Fruit fly (Drosophila melanogaster) whole organism, embryonic: ENCODE data around the gene Cdc7.

Experiments used
- Antp ChIP-seq: fragments of 200-800 bp; sonication (Bioruptor generic); optimal IDR thresholded peaks from 3 replicates; lab custom pipeline; 2016; ENCODE audit warnings: missing biosample characterization, missing genetic modification characterization
- CG11456 ChIP-seq: fragments of 200-800 bp; sonication (Bioruptor generic); IDR thresholded peaks from 3 replicates; pipeline ENCODE4 v1.3.6; 2022; ENCODE audit warnings: missing biosample characterization, missing genetic modification characterization
- CG12299 ChIP-seq: fragments of 200-800 bp; sonication (Bioruptor generic); optimal IDR thresholded peaks from 2 replicates; lab custom pipeline; 2018; ENCODE audit warnings: missing biosample characterization, mild to moderate bottlenecking, missing genetic modification characterization
- CG12769 ChIP-seq: fragments of 200-800 bp; sonication (Bioruptor generic); optimal IDR thresholded peaks from 2 replicates; lab custom pipeline; 2019; ENCODE audit warnings: missing biosample characterization, mild to moderate bottlenecking, missing genetic modification characterization, moderate library complexity
- CG13123 ChIP-seq: fragments of 200-800 bp; sonication (Bioruptor generic); optimal IDR thresholded peaks from 2 replicates; lab custom pipeline; 2016; ENCODE audit warnings: missing biosample characterization, missing genetic modification characterization
- CG15269 ChIP-seq: fragments of 200-800 bp; sonication (Bioruptor generic); optimal IDR thresholded peaks from 2 replicates; lab custom pipeline; 2018; ENCODE audit warnings: missing biosample characterization, mild to moderate bottlenecking, missing genetic modification characterization, moderate library complexity
- CG16815 ChIP-seq: fragments of 200-800 bp; sonication (Bioruptor generic); optimal IDR thresholded peaks from 3 replicates; lab custom pipeline; 2017; ENCODE audit warnings: missing biosample characterization, mild to moderate bottlenecking, missing genetic modification characterization
- CG17361 ChIP-seq: fragments of 200-800 bp; sonication (Bioruptor generic); IDR thresholded peaks from 3 replicates; pipeline ENCODE4 v1.3.6; 2022; ENCODE audit warnings: missing biosample characterization, missing genetic modification characterization
- CG17802 ChIP-seq: fragments of 200-800 bp; sonication (Bioruptor generic); optimal IDR thresholded peaks from 2 replicates; lab custom pipeline; 2018; ENCODE audit warnings: missing biosample characterization, mild to moderate bottlenecking, missing genetic modification characterization, moderate library complexity
- CG18476 ChIP-seq: fragments of 200-800 bp; sonication (Bioruptor generic); optimal IDR thresholded peaks from 2 replicates; lab custom pipeline; 2016; ENCODE audit warnings: missing biosample characterization, mild to moderate bottlenecking, missing genetic modification characterization
- CG31441 ChIP-seq: fragments of 200-800 bp; sonication (Bioruptor generic); IDR thresholded peaks from 2 replicates; pipeline ENCODE4 v1.3.6; 2022; ENCODE audit warnings: missing biosample characterization, missing genetic modification characterization
- CG6254 ChIP-seq: fragments of 200-800 bp; sonication (Bioruptor generic); optimal IDR thresholded peaks from 3 replicates; lab custom pipeline; 2017; ENCODE audit warnings: mild to moderate bottlenecking, missing biosample characterization, missing genetic modification reagents, missing genetic modification characterization
- CG7556 ChIP-seq: fragments of 200-800 bp; sonication (Bioruptor generic); optimal IDR thresholded peaks from 2 replicates; lab custom pipeline; 2017; ENCODE audit warnings: missing biosample characterization, mild to moderate bottlenecking, missing genetic modification characterization
- CG8089 ChIP-seq: fragments of 200-800 bp; sonication (Bioruptor generic); optimal IDR thresholded peaks from 3 replicates; lab custom pipeline; 2016; ENCODE audit warnings: missing biosample characterization, missing genetic modification characterization
- CG9215 ChIP-seq: fragments of 200-800 bp; sonication (Bioruptor generic); IDR thresholded peaks from 2 replicates; pipeline ENCODE4 v1.3.6; 2022; ENCODE audit warnings: missing biosample characterization, missing genetic modification characterization
- CG9876 ChIP-seq: fragments of 200-800 bp; sonication (Bioruptor generic); optimal IDR thresholded peaks from 2 replicates; lab custom pipeline; 2016; ENCODE audit warnings: missing biosample characterization, missing genetic modification characterization
- Camta ChIP-seq: fragments of 200-800 bp; sonication (Bioruptor generic); optimal IDR thresholded peaks from 2 replicates; lab custom pipeline; 2016; ENCODE audit warnings: missing biosample characterization, missing genetic modification characterization
- Dad ChIP-seq: fragments of 200-800 bp; sonication (Bioruptor generic); optimal IDR thresholded peaks from 3 replicates; lab custom pipeline; 2016; ENCODE audit warnings: missing biosample characterization, missing genetic modification characterization
- Deaf1 ChIP-seq: fragments of 200-800 bp; optimal IDR thresholded peaks from 3 replicates; lab custom pipeline; 2019; ENCODE audit warnings: missing biosample characterization, mild to moderate bottlenecking, missing genetic modification characterization, moderate library complexity
- E2f2 ChIP-seq: fragments of 200-800 bp; sonication (Bioruptor generic); IDR thresholded peaks from 2 replicates; pipeline ENCODE4 v1.3.6; 2022; ENCODE audit warnings: missing biosample characterization, missing genetic modification characterization
- Fer1 ChIP-seq: fragments of 200-800 bp; sonication (Bioruptor generic); optimal IDR thresholded peaks from 2 replicates; lab custom pipeline; 2017; ENCODE audit warnings: missing biosample characterization, mild to moderate bottlenecking, missing genetic modification characterization
- HLH54F ChIP-seq: fragments of 200-800 bp; sonication (Bioruptor generic); optimal IDR thresholded peaks from 3 replicates; lab custom pipeline; 2016; ENCODE audit warnings: missing biosample characterization, missing genetic modification characterization
- NFAT ChIP-seq: fragments of 200-800 bp; sonication (Bioruptor generic); IDR thresholded peaks from 2 replicates; pipeline ENCODE4 v1.3.6; 2022; ENCODE audit warnings: missing biosample characterization, missing genetic modification characterization
- Scr ChIP-seq: fragments of 200-800 bp; sonication (Bioruptor generic); IDR thresholded peaks from 2 replicates; pipeline ENCODE4 v1.3.6; 2022; ENCODE audit warnings: missing biosample characterization, missing genetic modification characterization; ENCODE audit not compliant: partially characterized antibody
- Sox102F ChIP-seq: fragments of 200-800 bp; sonication (Bioruptor generic); optimal IDR thresholded peaks from 2 replicates; lab custom pipeline; 2018; ENCODE audit warnings: missing biosample characterization, mild to moderate bottlenecking, missing genetic modification characterization, moderate library complexity
- Sry-β ChIP-seq: fragments of 200-800 bp; sonication (Bioruptor generic); optimal IDR thresholded peaks from 2 replicates; lab custom pipeline; 2018; ENCODE audit warnings: missing biosample characterization, mild to moderate bottlenecking, missing genetic modification characterization, moderate library complexity
- Ssrp ChIP-seq: fragments of 200-800 bp; sonication (Bioruptor generic); optimal IDR thresholded peaks from 2 replicates; lab custom pipeline; 2018; ENCODE audit warnings: missing biosample characterization, mild to moderate bottlenecking, missing genetic modification characterization, moderate library complexity
- Vsx1 ChIP-seq: fragments of 200-800 bp; sonication (Bioruptor generic); optimal IDR thresholded peaks from 2 replicates; lab custom pipeline; 2017; ENCODE audit warnings: missing biosample characterization, mild to moderate bottlenecking, missing genetic modification characterization, missing genetic modification reagents
- cas ChIP-seq: fragments of 200-800 bp; sonication (Bioruptor generic); IDR thresholded peaks from 2 replicates; pipeline ENCODE4 v1.3.6; 2022; ENCODE audit warnings: missing biosample characterization, missing genetic modification characterization
- cato ChIP-seq: fragments of 200-800 bp; sonication (Bioruptor generic); optimal IDR thresholded peaks from 2 replicates; lab custom pipeline; 2016; ENCODE audit warnings: missing biosample characterization, missing genetic modification characterization, borderline replicate concordance
- ci ChIP-seq: fragments of 200-800 bp; sonication (Bioruptor generic); IDR thresholded peaks from 3 replicates; pipeline ENCODE4 v1.3.6; 2022; ENCODE audit warnings: missing biosample characterization, missing genetic modification characterization
- dan ChIP-seq: fragments of 200-800 bp; sonication (Bioruptor generic); IDR thresholded peaks from 2 replicates; pipeline ENCODE4 v1.3.6; 2022; ENCODE audit warnings: missing biosample characterization, missing genetic modification characterization
- danr ChIP-seq: fragments of 200-800 bp; sonication (Bioruptor generic); IDR thresholded peaks from 2 replicates; pipeline ENCODE4 v1.3.6; 2022; ENCODE audit warnings: missing biosample characterization, missing genetic modification characterization
- ewg ChIP-seq: fragments of 200-800 bp; sonication (Bioruptor generic); optimal IDR thresholded peaks from 3 replicates; lab custom pipeline; 2017; ENCODE audit warnings: mild to moderate bottlenecking, missing biosample characterization, missing genetic modification reagents, missing genetic modification characterization
- fd102C ChIP-seq: fragments of 200-800 bp; sonication (Bioruptor generic); optimal IDR thresholded peaks from 2 replicates; lab custom pipeline; 2018; ENCODE audit warnings: missing biosample characterization, mild to moderate bottlenecking, missing genetic modification characterization, moderate library complexity
- grn ChIP-seq: fragments of 200-800 bp; sonication (Bioruptor generic); optimal IDR thresholded peaks from 3 replicates; lab custom pipeline; 2017; ENCODE audit warnings: missing biosample characterization, missing genetic modification characterization
- kni ChIP-seq: fragments of 200-800 bp; sonication (Bioruptor generic); optimal IDR thresholded peaks from 3 replicates; lab custom pipeline; 2017; ENCODE audit warnings: mild to moderate bottlenecking, missing biosample characterization, missing genetic modification reagents, missing genetic modification characterization
- lab ChIP-seq: fragments of 200-800 bp; sonication (Bioruptor generic); optimal IDR thresholded peaks from 3 replicates; lab custom pipeline; 2017; ENCODE audit warnings: missing biosample characterization, missing genetic modification characterization, mild to moderate bottlenecking, moderate library complexity, missing genetic modification reagents
- lilli ChIP-seq: fragments of 200-800 bp; sonication (Bioruptor generic); optimal IDR thresholded peaks from 3 replicates; lab custom pipeline; 2016; ENCODE audit warnings: missing biosample characterization, missing genetic modification characterization
- lola ChIP-seq, 3 experiments: fragments of >200 bp in 2 of 3; fragments of 200-800 bp in 1 of 3; sonication (Bioruptor generic) in 1 of 3; optimal IDR thresholded peaks; 2 replicates each; lab custom pipeline; 2017 to 2019; ENCODE audit warnings: missing biosample characterization in 3 of 3, missing genetic modification characterization in 3 of 3, mild to moderate bottlenecking in 1 of 3, moderate library complexity in 1 of 3
- nerfin-2 ChIP-seq: fragments of 200-800 bp; sonication (Bioruptor generic); IDR thresholded peaks from 2 replicates; pipeline ENCODE4 v1.3.6; 2022; ENCODE audit warnings: missing biosample characterization, missing genetic modification characterization; ENCODE audit not compliant: partially characterized antibody
- pb ChIP-seq: fragments of 200-800 bp; sonication (Bioruptor generic); optimal IDR thresholded peaks from 3 replicates; lab custom pipeline; 2016; ENCODE audit warnings: missing biosample characterization, missing genetic modification characterization
- row ChIP-seq: fragments of 200-800 bp; sonication (Bioruptor generic); IDR thresholded peaks from 3 replicates; pipeline ENCODE4 v1.3.6; 2022; ENCODE audit warnings: missing biosample characterization, missing genetic modification characterization
- slp2 ChIP-seq: fragments of 200-800 bp; sonication (Bioruptor generic); optimal IDR thresholded peaks from 2 replicates; lab custom pipeline; 2016; ENCODE audit warnings: missing biosample characterization, missing genetic modification characterization
- tap ChIP-seq: fragments of 200-800 bp; optimal IDR thresholded peaks from 3 replicates; lab custom pipeline; 2019; ENCODE audit warnings: missing biosample characterization, mild to moderate bottlenecking, missing genetic modification characterization, moderate library complexity
- unpg ChIP-seq: fragments of 200-800 bp; sonication (Bioruptor generic); optimal IDR thresholded peaks from 3 replicates; lab custom pipeline; 2018; ENCODE audit warnings: missing biosample characterization, mild to moderate bottlenecking, missing genetic modification characterization, moderate library complexity
- wdn ChIP-seq: fragments of 200-800 bp; sonication (Bioruptor generic); IDR thresholded peaks from 2 replicates; pipeline ENCODE4 v1.3.6; 2022; ENCODE audit warnings: missing biosample characterization, missing genetic modification characterization
- zen2 ChIP-seq: fragments of 200-800 bp; sonication (Bioruptor generic); IDR thresholded peaks from 3 replicates; pipeline ENCODE4 v1.3.6; 2022; ENCODE audit warnings: missing biosample characterization, missing genetic modification characterization; ENCODE audit not compliant: partially characterized antibody
- zfh1 ChIP-seq: fragments of 200-800 bp; sonication (Bioruptor generic); IDR thresholded peaks from 3 replicates; pipeline ENCODE4 v1.3.6; 2022; ENCODE audit warnings: missing biosample characterization, missing genetic modification characterization

Gene Cdc7

dm6 chrX:6662876-6663551 lies 8.7 kb downstream of the Cdc7 start (continued):
- peak; percentile 65 for TF ChIP-seq CG12769 (tag; lab: Kevin White, UChicago)
- TF ChIP-seq unpg (GFP tag; lab: Kevin White, UChicago), result peak; percentile 20
- TF ChIP-seq cato, result no peak
- no peak for TF ChIP-seq CG9876 (GFP tag; lab: Kevin White, UChicago)
- TF ChIP-seq slp2 (GFP tag; lab: Kevin White, UChicago), result no peak
- no peak; the same call in 1 of the 2 replicates for TF ChIP-seq E2f2 (GFP tag; lab: Robert Waterston, UW)
- no peak for TF ChIP-seq Dad (GFP tag; lab: Kevin White, UChicago)
- TF ChIP-seq CG16815 (GFP tag; lab: Kevin White, UChicago), result no peak
- peak; percentile 38 for TF ChIP-seq Camta (GFP tag; lab: Kevin White, UChicago)
- no peak for TF ChIP-seq CG8089 (GFP tag; lab: Kevin White, UChicago)
- TF ChIP-seq NFAT (GFP tag; lab: Robert Waterston, UW), result 0 out of 2 replicates have a peak, but pooled peaks have one; percentile 47
- TF ChIP-seq lilli, result peak; percentile 30
- TF ChIP-seq danr (GFP tag; lab: Robert Waterston, UW), result 0 out of 2 replicates have a peak, but pooled peaks have one; percentile 30
- TF ChIP-seq CG17802 (tag; lab: Kevin White, UChicago), result no peak
- TF ChIP-seq CG7556, result peak; percentile 43
- TF ChIP-seq Ssrp, result peak; percentile 68
- no peak for TF ChIP-seq CG12299
- peak; percentile 46 for TF ChIP-seq CG31441
- TF ChIP-seq CG9215 (GFP tag; lab: Robert Waterston, UW), result peak; percentile 41; the same call in 1 of the 2 replicates
- peak; percentile 10 for TF ChIP-seq CG6254 (GFP tag; lab: Kevin White, UChicago)
- no peak for TF ChIP-seq Scr (GFP tag; lab: Robert Waterston, UW)
- TF ChIP-seq Sry-β, result no peak
- TF ChIP-seq CG18476, result no peak
- TF ChIP-seq zfh1 (GFP tag; lab: Robert Waterston, UW), result no peak
- 0 out of 3 replicates have a peak, but pooled peaks have one; percentile 42 for TF ChIP-seq CG11456 (GFP tag; lab: Robert Waterston, UW)
- TF ChIP-seq ci (GFP tag; lab: Robert Waterston, UW), result no peak
- TF ChIP-seq nerfin-2, result no peak
- TF ChIP-seq Deaf1, result no peak
- no peak for TF ChIP-seq lola (GFP tag; optimal IDR thresholded peaks at IDR 0.05; lab: Kevin White, UChicago)
- TF ChIP-seq CG13123 (GFP tag; lab: Kevin White, UChicago), result no peak
- TF ChIP-seq wdn (GFP tag; lab: Robert Waterston, UW), result peak; percentile 36; the same call in 1 of the 2 replicates
- TF ChIP-seq Vsx1, result no peak
- TF ChIP-seq ewg, result peak; percentile 18
- no peak for TF ChIP-seq fd102C (GFP tag; lab: Kevin White, UChicago)
- no peak for TF ChIP-seq zen2
- TF ChIP-seq grn (GFP tag; lab: Kevin White, UChicago), result no peak
- no peak for TF ChIP-seq kni
- TF ChIP-seq CG17361 (GFP tag; lab: Robert Waterston, UW), result peak; percentile 58; the same call in 1 of the 3 replicates
- no peak for TF ChIP-seq cas (GFP tag; lab: Robert Waterston, UW)
- TF ChIP-seq lab (GFP tag; lab: Kevin White, UChicago), result peak; percentile 58
- TF ChIP-seq tap (tag; lab: Kevin White, UChicago), result no peak
- no peak for TF ChIP-seq dan (GFP tag; lab: Robert Waterston, UW)
- peak; percentile 12 for TF ChIP-seq HLH54F (GFP tag; lab: Kevin White, UChicago)
- peak; percentile 68 for TF ChIP-seq row (GFP tag; lab: Robert Waterston, UW)
- TF ChIP-seq Sox102F (GFP tag; lab: Kevin White, UChicago), result peak; percentile 18
- peak; percentile 48 for TF ChIP-seq Antp (GFP tag; lab: Kevin White, UChicago)
- TF ChIP-seq pb, result peak; percentile 27
- TF ChIP-seq Fer1 (GFP tag; lab: Kevin White, UChicago), result peak; percentile 43
- TF ChIP-seq CG15269 (tag; lab: Kevin White, UChicago), result peak; percentile 56
